Worm (Caenorhabditis elegans): ENCODE measurements around the gene Y57G11C.30.

ce11 chrIV:14894339-14894738 is 44.4 kb upstream of the Y57G11C.30 start:
- TF ChIP-seq ceh-82 (tag; optimal IDR thresholded peaks at IDR 0.05): no peak
- TF ChIP-seq lsy-2 (tag; optimal IDR thresholded peaks at IDR 0.05): no peak
- TF ChIP-seq nhr-12 (tag; optimal IDR thresholded peaks at IDR 0.05): no peak
- TF ChIP-seq crh-2 (tag; optimal IDR thresholded peaks at IDR 0.05): no peak
- TF ChIP-seq mdl-1 (tag; optimal IDR thresholded peaks at IDR 0.05): no peak
- no peak for TF ChIP-seq nhr-25 (tag; optimal IDR thresholded peaks at IDR 0.05)
- no peak for TF ChIP-seq unc-39 (tag; optimal IDR thresholded peaks at IDR 0.05)
- no peak for TF ChIP-seq fos-1 (tag; optimal IDR thresholded peaks at IDR 0.05)
- TF ChIP-seq ama-1 (optimal IDR thresholded peaks at IDR 0.05): no peak
- no peak for TF ChIP-seq sma-3 (GFP tag; optimal IDR thresholded peaks at IDR 0.05)
- TF ChIP-seq lin-39 (tag; optimal IDR thresholded peaks at IDR 0.05): no peak

All from whole organism, L2 larva.